Fruit fly (Drosophila melanogaster) whole organism, embryonic: ENCODE measurements around the gene Sfxn2.

Source experiments
- Bteb2 ChIP-seq: fragments of 200-800 bp; sonication (Bioruptor generic); optimal IDR thresholded peaks from 2 replicates; lab custom pipeline; 2016; ENCODE audit warnings: missing biosample characterization, missing genetic modification characterization
- CG10209 ChIP-seq: fragments of 200-800 bp; sonication (Bioruptor generic); optimal IDR thresholded peaks from 3 replicates; lab custom pipeline; 2017; ENCODE audit warnings: missing biosample characterization, mild to moderate bottlenecking, missing genetic modification characterization, missing genetic modification reagents
- CG10321 ChIP-seq: fragments of 200-800 bp; sonication (Bioruptor generic); IDR thresholded peaks from 2 replicates; pipeline ENCODE4 v1.3.6; 2022; ENCODE audit warnings: missing biosample characterization, missing genetic modification characterization
- CG11093 ChIP-seq: fragments of 200-800 bp; sonication (Bioruptor generic); IDR thresholded peaks from 3 replicates; pipeline ENCODE4 v1.3.6; 2022; ENCODE audit warnings: missing biosample characterization, missing genetic modification characterization
- CG12104 ChIP-seq: fragments of 200-800 bp; sonication (Bioruptor generic); optimal IDR thresholded peaks from 3 replicates; lab custom pipeline; 2016; ENCODE audit warnings: missing biosample characterization, missing genetic modification characterization
- CG13775 ChIP-seq: fragments of 200-800 bp; sonication (Bioruptor generic); optimal IDR thresholded peaks from 3 replicates; lab custom pipeline; 2017; ENCODE audit warnings: missing biosample characterization, mild to moderate bottlenecking, missing genetic modification characterization
- CG14965 ChIP-seq: fragments of 200-800 bp; sonication (Bioruptor generic); optimal IDR thresholded peaks from 2 replicates; lab custom pipeline; 2016; ENCODE audit warnings: missing biosample characterization, missing genetic modification characterization, borderline replicate concordance
- CG15269 ChIP-seq: fragments of 200-800 bp; sonication (Bioruptor generic); optimal IDR thresholded peaks from 2 replicates; lab custom pipeline; 2018; ENCODE audit warnings: missing biosample characterization, mild to moderate bottlenecking, missing genetic modification characterization, moderate library complexity
- CG1529 ChIP-seq: fragments of 200-800 bp; sonication (Bioruptor generic); optimal IDR thresholded peaks from 3 replicates; lab custom pipeline; 2018; ENCODE audit warnings: missing biosample characterization, missing genetic modification characterization
- CG16815 ChIP-seq: fragments of 200-800 bp; sonication (Bioruptor generic); optimal IDR thresholded peaks from 3 replicates; lab custom pipeline; 2017; ENCODE audit warnings: missing biosample characterization, mild to moderate bottlenecking, missing genetic modification characterization
- CG2889 ChIP-seq: fragments of 200-800 bp; sonication (Bioruptor generic); IDR thresholded peaks from 3 replicates; pipeline ENCODE4 v1.3.6; 2022; ENCODE audit warnings: missing biosample characterization, missing genetic modification characterization
- CG30431 ChIP-seq: fragments of 200-800 bp; sonication (Bioruptor generic); optimal IDR thresholded peaks from 2 replicates; lab custom pipeline; 2017; ENCODE audit warnings: missing biosample characterization, missing genetic modification characterization
- CG33213 ChIP-seq: fragments of 200-800 bp; sonication (Bioruptor generic); optimal IDR thresholded peaks from 3 replicates; lab custom pipeline; 2016; ENCODE audit warnings: missing biosample characterization, missing genetic modification characterization
- CG3847 ChIP-seq: fragments of 200-800 bp; sonication (Bioruptor generic); IDR thresholded peaks from 2 replicates; pipeline ENCODE4 v1.3.6; 2022; ENCODE audit warnings: missing biosample characterization, missing genetic modification characterization
- CG4424 ChIP-seq: fragments of 200-800 bp; sonication (Bioruptor generic); optimal IDR thresholded peaks from 3 replicates; lab custom pipeline; 2016; ENCODE audit warnings: missing biosample characterization, missing genetic modification characterization
- CG6683 ChIP-seq: fragments of 200-800 bp; sonication (Bioruptor generic); optimal IDR thresholded peaks from 2 replicates; lab custom pipeline; 2017; ENCODE audit warnings: missing biosample characterization, mild to moderate bottlenecking, missing genetic modification characterization, missing genetic modification reagents
- CG6854 ChIP-seq: fragments of 200-800 bp; sonication (Bioruptor generic); optimal IDR thresholded peaks from 3 replicates; lab custom pipeline; 2017; ENCODE audit warnings: missing biosample characterization, mild to moderate bottlenecking, missing genetic modification characterization
- CG7556 ChIP-seq: fragments of 200-800 bp; sonication (Bioruptor generic); optimal IDR thresholded peaks from 2 replicates; lab custom pipeline; 2017; ENCODE audit warnings: missing biosample characterization, mild to moderate bottlenecking, missing genetic modification characterization
- CG7786 ChIP-seq: fragments of 200-800 bp; sonication (Bioruptor generic); optimal IDR thresholded peaks from 2 replicates; lab custom pipeline; 2016; ENCODE audit warnings: missing biosample characterization, missing genetic modification characterization
- CG8388 ChIP-seq: fragments of 200-800 bp; sonication (Bioruptor generic); optimal IDR thresholded peaks from 2 replicates; lab custom pipeline; 2019; ENCODE audit warnings: missing biosample characterization, mild to moderate bottlenecking, missing genetic modification characterization, moderate library complexity
- CG8924 ChIP-seq: fragments of 200-800 bp; optimal IDR thresholded peaks from 3 replicates; lab custom pipeline; 2019; ENCODE audit warnings: missing biosample characterization, mild to moderate bottlenecking, missing genetic modification characterization, moderate library complexity
- CG9932 ChIP-seq: fragments of 200-800 bp; sonication (Bioruptor generic); IDR thresholded peaks from 2 replicates; pipeline ENCODE4 v1.3.6; 2022; ENCODE audit warnings: missing biosample characterization, missing genetic modification characterization
- Chrac-16 ChIP-seq: fragments of 200-800 bp; sonication (Bioruptor generic); optimal IDR thresholded peaks from 3 replicates; lab custom pipeline; 2016; ENCODE audit warnings: missing biosample characterization, missing genetic modification characterization
- Dad ChIP-seq: fragments of 200-800 bp; sonication (Bioruptor generic); optimal IDR thresholded peaks from 3 replicates; lab custom pipeline; 2016; ENCODE audit warnings: missing biosample characterization, missing genetic modification characterization
- GATAe ChIP-seq: fragments of 200-800 bp; sonication (Bioruptor generic); conservative IDR thresholded peaks from 2 replicates; pipeline ENCODE4 v1.3.6; 2022; ENCODE audit warnings: missing biosample characterization, missing genetic modification characterization
- HLH4C ChIP-seq: fragments of 200-800 bp; sonication (Bioruptor generic); IDR thresholded peaks from 3 replicates; pipeline ENCODE4 v1.3.6; 2022; ENCODE audit warnings: missing biosample characterization, missing genetic modification characterization; ENCODE audit not compliant: partially characterized antibody
- Hey ChIP-seq: fragments of 200-800 bp; sonication (Bioruptor generic); optimal IDR thresholded peaks from 3 replicates; lab custom pipeline; 2018; ENCODE audit warnings: missing biosample characterization, mild to moderate bottlenecking, missing genetic modification characterization
- Hr39 ChIP-seq: fragments of >200 bp; optimal IDR thresholded peaks from 2 replicates; lab custom pipeline; 2017
- Opbp ChIP-seq: fragments of 200-800 bp; sonication (Bioruptor generic); IDR thresholded peaks from 3 replicates; pipeline ENCODE4 v1.3.6; 2022; ENCODE audit warnings: missing biosample characterization, missing genetic modification characterization; ENCODE audit not compliant: partially characterized antibody
- Pdp1 ChIP-seq, 2 experiments: fragments of 200-800 bp; sonication (Bioruptor generic); optimal IDR thresholded peaks; 3 replicates each; lab custom pipeline; 2016; ENCODE audit warnings: missing biosample characterization in 2 of 2, missing genetic modification characterization in 2 of 2, mild to moderate bottlenecking in 1 of 2, moderate library complexity in 1 of 2
- Side ChIP-seq: fragments of 200-800 bp; sonication (Bioruptor generic); optimal IDR thresholded peaks from 2 replicates; lab custom pipeline; 2016; ENCODE audit warnings: missing biosample characterization, missing genetic modification characterization
- Stat92E ChIP-seq, 3 experiments: fragments of >200 bp in 2 of 3; fragments of 200-800 bp in 1 of 3; sonication (Bioruptor generic) in 1 of 3; optimal IDR thresholded peaks; 2 replicates each; lab custom pipeline; 2017 to 2019; ENCODE audit warnings: missing biosample characterization in 3 of 3, missing genetic modification characterization in 3 of 3, mild to moderate bottlenecking in 1 of 3, moderate library complexity in 1 of 3
- aop ChIP-seq: fragments of 200-800 bp; sonication (Bioruptor generic); IDR thresholded peaks from 2 replicates; pipeline ENCODE4 v1.3.6; 2022; ENCODE audit warnings: missing biosample characterization, missing genetic modification characterization
- ara ChIP-seq: fragments of 200-800 bp; sonication (Bioruptor generic); IDR thresholded peaks from 2 replicates; pipeline ENCODE4 v1.3.6; 2022; ENCODE audit warnings: missing biosample characterization, missing genetic modification characterization
- chif ChIP-seq, 2 experiments: fragments of 200-800 bp; sonication (Bioruptor generic); optimal IDR thresholded peaks; 3 replicates each; lab custom pipeline; 2016; ENCODE audit warnings: missing biosample characterization in 2 of 2, missing genetic modification characterization in 2 of 2
- crc ChIP-seq: fragments of 200-800 bp; sonication (Bioruptor generic); optimal IDR thresholded peaks from 2 replicates; lab custom pipeline; 2016; ENCODE audit warnings: missing biosample characterization, missing genetic modification characterization
- disco-r ChIP-seq: fragments of 200-800 bp; sonication (Bioruptor generic); optimal IDR thresholded peaks from 2 replicates; lab custom pipeline; 2016; ENCODE audit warnings: missing biosample characterization, missing genetic modification characterization
- dm ChIP-seq: fragments of 200-800 bp; sonication (Bioruptor generic); optimal IDR thresholded peaks from 3 replicates; lab custom pipeline; 2016; ENCODE audit warnings: missing biosample characterization, missing genetic modification characterization
- dysf ChIP-seq: fragments of 200-800 bp; sonication (Bioruptor generic); IDR thresholded peaks from 3 replicates; pipeline ENCODE4 v1.3.6; 2022; ENCODE audit warnings: missing biosample characterization, missing genetic modification characterization
- ftz-f1 ChIP-seq: fragments of 200-800 bp; sonication (Bioruptor generic); optimal IDR thresholded peaks from 2 replicates; lab custom pipeline; 2016; ENCODE audit warnings: missing biosample characterization, missing genetic modification characterization
- nom ChIP-seq: fragments of 200-800 bp; sonication (Bioruptor generic); optimal IDR thresholded peaks from 2 replicates; lab custom pipeline; 2017; ENCODE audit warnings: missing biosample characterization, missing genetic modification characterization, mild to moderate bottlenecking, moderate library complexity, missing genetic modification reagents
- pho ChIP-seq: fragments of 200-800 bp; sonication (Bioruptor generic); optimal IDR thresholded peaks from 2 replicates; lab custom pipeline; 2016; ENCODE audit warnings: missing biosample characterization, missing genetic modification characterization
- row ChIP-seq: fragments of 200-800 bp; sonication (Bioruptor generic); IDR thresholded peaks from 3 replicates; pipeline ENCODE4 v1.3.6; 2022; ENCODE audit warnings: missing biosample characterization, missing genetic modification characterization
- sens-2 ChIP-seq: fragments of 200-800 bp; sonication (Bioruptor generic); IDR thresholded peaks from 2 replicates; pipeline ENCODE4 v1.3.6; 2022; ENCODE audit warnings: missing biosample characterization, missing genetic modification characterization
- sisA ChIP-seq: fragments of 200-800 bp; sonication (Bioruptor generic); IDR thresholded peaks from 2 replicates; pipeline ENCODE4 v1.3.6; 2022; ENCODE audit warnings: missing biosample characterization, missing genetic modification characterization
- sr ChIP-seq: fragments of 200-800 bp; sonication (Bioruptor generic); IDR thresholded peaks from 3 replicates; pipeline ENCODE4 v1.3.6; 2022; ENCODE audit warnings: missing biosample characterization, missing genetic modification characterization
- ssp ChIP-seq: fragments of 200-800 bp; sonication (Bioruptor generic); IDR thresholded peaks from 2 replicates; pipeline ENCODE4 v1.3.6; 2022; ENCODE audit warnings: missing biosample characterization, missing genetic modification characterization
- trh ChIP-seq: fragments of 200-800 bp; sonication (Bioruptor generic); optimal IDR thresholded peaks from 2 replicates; lab custom pipeline; 2016; ENCODE audit warnings: missing biosample characterization, missing genetic modification characterization
- unpg ChIP-seq: fragments of 200-800 bp; sonication (Bioruptor generic); optimal IDR thresholded peaks from 3 replicates; lab custom pipeline; 2018; ENCODE audit warnings: missing biosample characterization, mild to moderate bottlenecking, missing genetic modification characterization, moderate library complexity
- zfh1 ChIP-seq: fragments of 200-800 bp; sonication (Bioruptor generic); IDR thresholded peaks from 3 replicates; pipeline ENCODE4 v1.3.6; 2022; ENCODE audit warnings: missing biosample characterization, missing genetic modification characterization

The Sfxn2 gene

dm6 chr3L:19086364-19087200 lies 23.6 kb downstream of the Sfxn2 start, which contains the start of gene Mkp3 (continued):
- TF ChIP-seq CG12104 (GFP tag; lab: Kevin White, UChicago), result peak; percentile 78
- peak; percentile 31; the same call in 1 of the 3 replicates for TF ChIP-seq sr (GFP tag; lab: Robert Waterston, UW)
- TF ChIP-seq CG10321 (GFP tag; lab: Robert Waterston, UW), result peak; percentile 62; the same call in 1 of the 2 replicates
- no peak for TF ChIP-seq sens-2
- TF ChIP-seq sisA (GFP tag; lab: Robert Waterston, UW), result peak; percentile 79
- TF ChIP-seq ara, result peak; percentile 70
- TF ChIP-seq CG6854 (GFP tag; lab: Kevin White, UChicago), result peak; percentile 95
- peak; percentile 93 for TF ChIP-seq CG15269 (tag; lab: Kevin White, UChicago)
- no peak for TF ChIP-seq crc
- TF ChIP-seq CG4424 (GFP tag; lab: Kevin White, UChicago), result peak; percentile 78
- peak; percentile 90 for TF ChIP-seq CG13775 (GFP tag; lab: Kevin White, UChicago)
- TF ChIP-seq row, result peak; percentile 97
- peak; percentile 96 for TF ChIP-seq CG7556 (GFP tag; lab: Kevin White, UChicago)
- TF ChIP-seq nom (GFP tag; lab: Kevin White, UChicago), result peak; percentile 84
- TF ChIP-seq CG14965 (GFP tag; lab: Kevin White, UChicago), result no peak
- no peak for TF ChIP-seq dm (GFP tag; lab: Kevin White, UChicago)
- TF ChIP-seq Chrac-16 (GFP tag; lab: Kevin White, UChicago), result peak; percentile 61
- peak; percentile 55 for TF ChIP-seq GATAe (GFP tag; lab: Robert Waterston, UW)
- peak; percentile 87 for TF ChIP-seq CG10209
- TF ChIP-seq CG30431, result peak; percentile 44
- no peak for TF ChIP-seq Hr39 (lab: Kevin White, UChicago)
- no peak for TF ChIP-seq Hey
- TF ChIP-seq CG7786 (GFP tag; lab: Kevin White, UChicago), result no peak
- peak; percentile 73 for TF ChIP-seq ssp (GFP tag; lab: Robert Waterston, UW)
- peak; percentile 82 for TF ChIP-seq CG1529 (GFP tag; lab: Kevin White, UChicago)
- TF ChIP-seq chif (GFP tag; optimal IDR thresholded peaks at IDR 0.05; lab: Kevin White, UChicago), result no peak
- TF ChIP-seq CG8924 (tag; lab: Kevin White, UChicago), result peak; percentile 91
- TF ChIP-seq Dad (GFP tag; lab: Kevin White, UChicago), result no peak
- no peak for TF ChIP-seq CG33213 (GFP tag; lab: Kevin White, UChicago)
- TF ChIP-seq disco-r (GFP tag; lab: Kevin White, UChicago), result no peak
- TF ChIP-seq CG16815, result peak; percentile 70
- no peak for TF ChIP-seq ftz-f1
- TF ChIP-seq Pdp1 (GFP tag; optimal IDR thresholded peaks at IDR 0.05; lab: Kevin White, UChicago), result peak in 1 of 2 experiments; percentile 29
- no peak for TF ChIP-seq HLH4C
- TF ChIP-seq CG8388 (GFP tag; lab: Kevin White, UChicago), result peak; percentile 89
- TF ChIP-seq CG2889 (GFP tag; lab: Robert Waterston, UW), result peak; percentile 89
- peak; percentile 92 for TF ChIP-seq CG6683 (GFP tag; lab: Kevin White, UChicago)
- TF ChIP-seq CG9932 (GFP tag; lab: Robert Waterston, UW), result peak; percentile 89
- no peak for TF ChIP-seq aop (GFP tag; lab: Robert Waterston, UW)
- peak; percentile 83 for TF ChIP-seq CG11093 (GFP tag; lab: Robert Waterston, UW)
- peak; percentile 18 for TF ChIP-seq Bteb2 (GFP tag; lab: Kevin White, UChicago)
- no peak for TF ChIP-seq Opbp
- TF ChIP-seq Stat92E (GFP tag; optimal IDR thresholded peaks at IDR 0.05; lab: Kevin White, UChicago), result no peak
- TF ChIP-seq unpg (GFP tag; lab: Kevin White, UChicago), result peak; percentile 94
- peak; percentile 82 for TF ChIP-seq zfh1 (GFP tag; lab: Robert Waterston, UW)
- TF ChIP-seq trh (GFP tag; lab: Kevin White, UChicago), result peak; percentile 66
- no peak for TF ChIP-seq Side (GFP tag; lab: Kevin White, UChicago)
- peak; percentile 91 for TF ChIP-seq CG3847 (GFP tag; lab: Robert Waterston, UW)
- no peak for TF ChIP-seq pho (GFP tag; lab: Kevin White, UChicago)
- peak; percentile 94 for TF ChIP-seq dysf (GFP tag; lab: Robert Waterston, UW)
